Fruit fly (Drosophila melanogaster) whole organism, prepupa: ENCODE results near the gene CG31199.

Experiments used
- Blimp-1 ChIP-seq: fragments of 200-800 bp; sonication (Bioruptor generic); optimal IDR thresholded peaks from 3 replicates; lab custom pipeline; 2017; ENCODE audit warnings: missing biosample characterization, missing genetic modification characterization, mild to moderate bottlenecking, moderate library complexity, missing genetic modification reagents
- CG10631 ChIP-seq: fragments of 200-800 bp; sonication (Bioruptor generic); optimal IDR thresholded peaks from 2 replicates; lab custom pipeline; 2016; ENCODE audit warnings: missing biosample characterization, missing genetic modification characterization
- CG11294 ChIP-seq: fragments of 200-800 bp; sonication (Bioruptor generic); IDR thresholded peaks from 2 replicates; pipeline ENCODE4 v1.3.6; 2022; ENCODE audit warnings: missing biosample characterization, missing genetic modification characterization
- CG11902 ChIP-seq: fragments of 200-800 bp; sonication (Bioruptor generic); optimal IDR thresholded peaks from 3 replicates; lab custom pipeline; 2016; ENCODE audit warnings: missing biosample characterization, missing genetic modification characterization
- CG1621 ChIP-seq: fragments of 200-800 bp; sonication (Bioruptor generic); optimal IDR thresholded peaks from 3 replicates; lab custom pipeline; 2018; ENCODE audit warnings: missing biosample characterization, mild to moderate bottlenecking, missing genetic modification characterization
- CG16779 ChIP-seq: fragments of 200-800 bp; sonication (Bioruptor generic); optimal IDR thresholded peaks from 3 replicates; lab custom pipeline; 2017; ENCODE audit warnings: missing biosample characterization, mild to moderate bottlenecking, missing genetic modification characterization
- CG3032 ChIP-seq: fragments of 200-800 bp; optimal IDR thresholded peaks from 2 replicates; lab custom pipeline; 2019; ENCODE audit warnings: missing biosample characterization, mild to moderate bottlenecking, missing genetic modification characterization, moderate library complexity
- CG31627 ChIP-seq: fragments of 200-800 bp; sonication (Bioruptor generic); optimal IDR thresholded peaks from 3 replicates; lab custom pipeline; 2016; ENCODE audit warnings: missing biosample characterization, missing genetic modification characterization
- CG32006 ChIP-seq: fragments of 200-800 bp; sonication (Bioruptor generic); optimal IDR thresholded peaks from 3 replicates; lab custom pipeline; 2017; ENCODE audit warnings: missing biosample characterization, mild to moderate bottlenecking, missing genetic modification characterization
- CG34406 ChIP-seq: fragments of 200-800 bp; sonication (Bioruptor generic); optimal IDR thresholded peaks from 3 replicates; lab custom pipeline; 2016; ENCODE audit warnings: missing biosample characterization, missing genetic modification characterization
- CG6163 ChIP-seq: fragments of 200-800 bp; sonication (Bioruptor generic); IDR thresholded peaks from 3 replicates; pipeline ENCODE4 v1.3.6; 2022; ENCODE audit warnings: missing biosample characterization, missing genetic modification characterization
- CG6792 ChIP-seq: fragments of 200-800 bp; sonication (Bioruptor generic); optimal IDR thresholded peaks from 3 replicates; lab custom pipeline; 2016; ENCODE audit warnings: missing biosample characterization, missing genetic modification characterization
- CG6808 ChIP-seq: fragments of 200-800 bp; sonication (Bioruptor generic); optimal IDR thresholded peaks from 3 replicates; lab custom pipeline; 2017; ENCODE audit warnings: missing biosample characterization, missing genetic modification characterization, mild to moderate bottlenecking, moderate library complexity, missing genetic modification reagents
- CG7368 ChIP-seq: fragments of 200-800 bp; sonication (Bioruptor generic); optimal IDR thresholded peaks from 3 replicates; lab custom pipeline; 2016; ENCODE audit warnings: missing biosample characterization, missing genetic modification characterization
- CG8119 ChIP-seq: fragments of 200-800 bp; sonication (Bioruptor generic); IDR thresholded peaks from 3 replicates; pipeline ENCODE4 v1.3.6; 2022; ENCODE audit warnings: missing biosample characterization, missing genetic modification characterization
- CG8632 ChIP-seq: fragments of 200-800 bp; sonication (Bioruptor generic); optimal IDR thresholded peaks from 3 replicates; lab custom pipeline; 2016; ENCODE audit warnings: missing biosample characterization, missing genetic modification characterization
- CG9139 ChIP-seq: fragments of 200-800 bp; sonication (Bioruptor generic); optimal IDR thresholded peaks from 3 replicates; lab custom pipeline; 2017; ENCODE audit warnings: missing biosample characterization, mild to moderate bottlenecking, missing genetic modification characterization
- Eip75B ChIP-seq: fragments of 200-800 bp; sonication (Bioruptor generic); optimal IDR thresholded peaks from 3 replicates; lab custom pipeline; 2016; ENCODE audit warnings: missing biosample characterization, missing genetic modification characterization
- Eip78C ChIP-seq: fragments of 200-800 bp; sonication (Bioruptor generic); peaks from one replicate; lab custom pipeline; 2016; ENCODE audit warnings: missing biosample characterization, missing genetic modification characterization
- Ets21C ChIP-seq: fragments of 200-800 bp; sonication (Bioruptor generic); optimal IDR thresholded peaks from 3 replicates; lab custom pipeline; 2016; ENCODE audit warnings: missing biosample characterization, missing genetic modification characterization
- Ets96B ChIP-seq: fragments of 200-800 bp; optimal IDR thresholded peaks from 2 replicates; lab custom pipeline; 2019; ENCODE audit warnings: missing biosample characterization, mild to moderate bottlenecking, missing genetic modification characterization, moderate library complexity
- Gug ChIP-seq: fragments of 200-800 bp; sonication (Bioruptor generic); IDR thresholded peaks from 2 replicates; pipeline ENCODE4 v1.3.6; 2022; ENCODE audit warnings: missing biosample characterization, missing genetic modification characterization
- Hr38 ChIP-seq: sonication (Bioruptor generic); optimal IDR thresholded peaks from 2 replicates; lab custom pipeline; 2016; ENCODE audit warnings: missing biosample characterization, missing genetic modification characterization
- Hr39 ChIP-seq: fragments of 200-800 bp; sonication (Bioruptor generic); optimal IDR thresholded peaks from 2 replicates; lab custom pipeline; 2016; ENCODE audit warnings: missing biosample characterization, missing genetic modification characterization
- Lpt ChIP-seq: fragments of 200-800 bp; sonication (Bioruptor generic); optimal IDR thresholded peaks from 3 replicates; lab custom pipeline; 2016; ENCODE audit warnings: missing biosample characterization, missing genetic modification characterization
- Met ChIP-seq: fragments of 200-800 bp; sonication (Bioruptor generic); optimal IDR thresholded peaks from 3 replicates; lab custom pipeline; 2016; ENCODE audit warnings: missing biosample characterization, missing genetic modification characterization
- Smox ChIP-seq: fragments of 200-800 bp; sonication (Bioruptor generic); optimal IDR thresholded peaks from 3 replicates; lab custom pipeline; 2016; ENCODE audit warnings: missing biosample characterization, missing genetic modification characterization
- Sox102F ChIP-seq: fragments of 200-800 bp; sonication (Bioruptor generic); optimal IDR thresholded peaks from 2 replicates; lab custom pipeline; 2016; ENCODE audit warnings: missing biosample characterization, mild to moderate bottlenecking, missing genetic modification characterization
- Sox14 ChIP-seq: fragments of 200-800 bp; sonication (Bioruptor generic); optimal IDR thresholded peaks from 3 replicates; lab custom pipeline; 2016; ENCODE audit warnings: missing biosample characterization, missing genetic modification characterization
- achi ChIP-seq: fragments of 200-800 bp; sonication (Bioruptor generic); optimal IDR thresholded peaks from 3 replicates; lab custom pipeline; 2016; ENCODE audit warnings: missing biosample characterization, missing genetic modification characterization
- cyc ChIP-seq: fragments of 200-800 bp; sonication (Bioruptor generic); optimal IDR thresholded peaks from 3 replicates; lab custom pipeline; 2016; ENCODE audit warnings: missing biosample characterization, missing genetic modification characterization
- dac ChIP-seq: fragments of 200-800 bp; sonication (Bioruptor generic); optimal IDR thresholded peaks from 2 replicates; lab custom pipeline; 2017; ENCODE audit warnings: missing biosample characterization, mild to moderate bottlenecking, missing genetic modification characterization
- dsx ChIP-seq: fragments of 200-800 bp; optimal IDR thresholded peaks from 3 replicates; lab custom pipeline; 2019; ENCODE audit warnings: missing biosample characterization, mild to moderate bottlenecking, missing genetic modification characterization, moderate library complexity; ENCODE audit not compliant: poor library complexity, severe bottlenecking
- eg ChIP-seq: fragments of 200-800 bp; sonication (Bioruptor generic); IDR thresholded peaks from 3 replicates; pipeline ENCODE4 v1.3.6; 2022; ENCODE audit warnings: missing biosample characterization, missing genetic modification characterization
- esn ChIP-seq: fragments of 200-800 bp; sonication (Bioruptor generic); optimal IDR thresholded peaks from 2 replicates; lab custom pipeline; 2016; ENCODE audit warnings: missing biosample characterization, mild to moderate bottlenecking, missing genetic modification characterization, moderate library complexity
- fd59A ChIP-seq: fragments of 200-800 bp; sonication (Bioruptor generic); optimal IDR thresholded peaks from 2 replicates; lab custom pipeline; 2017; ENCODE audit warnings: missing biosample characterization, mild to moderate bottlenecking, missing genetic modification characterization, missing genetic modification reagents
- fd85E ChIP-seq: fragments of 200-800 bp; sonication (Bioruptor generic); optimal IDR thresholded peaks from 3 replicates; lab custom pipeline; 2016; ENCODE audit warnings: missing biosample characterization, missing genetic modification characterization
- fkh ChIP-seq: fragments of 200-800 bp; sonication (Bioruptor generic); optimal IDR thresholded peaks from 3 replicates; lab custom pipeline; 2017; ENCODE audit warnings: missing biosample characterization, mild to moderate bottlenecking, missing genetic modification characterization, moderate library complexity
- net ChIP-seq: fragments of 200-800 bp; sonication (Bioruptor generic); optimal IDR thresholded peaks from 3 replicates; lab custom pipeline; 2016; ENCODE audit warnings: missing biosample characterization, missing genetic modification characterization
- pdm3 ChIP-seq: fragments of 200-800 bp; sonication (Bioruptor generic); optimal IDR thresholded peaks from 3 replicates; lab custom pipeline; 2016; ENCODE audit warnings: missing biosample characterization, missing genetic modification characterization
- salr ChIP-seq, 2 experiments: fragments of 200-800 bp; sonication (Bioruptor generic); optimal IDR thresholded peaks; 3 replicates each; lab custom pipeline; 2016 to 2018; ENCODE audit warnings: missing biosample characterization in 2 of 2, missing genetic modification characterization in 2 of 2, mild to moderate bottlenecking in 1 of 2
- spab ChIP-seq: fragments of 200-800 bp; sonication (Bioruptor generic); optimal IDR thresholded peaks from 2 replicates; lab custom pipeline; 2017; ENCODE audit warnings: missing biosample characterization, mild to moderate bottlenecking, missing genetic modification characterization, missing genetic modification reagents
- svp ChIP-seq: fragments of 200-800 bp; sonication (Bioruptor generic); peaks from one replicate; lab custom pipeline; 2016; ENCODE audit warnings: missing biosample characterization, missing genetic modification characterization
- topi ChIP-seq: fragments of 200-800 bp; sonication (Bioruptor generic); optimal IDR thresholded peaks from 3 replicates; lab custom pipeline; 2016; ENCODE audit warnings: missing biosample characterization, missing genetic modification characterization
- vri ChIP-seq: fragments of 200-800 bp; sonication (Bioruptor generic); optimal IDR thresholded peaks from 3 replicates; lab custom pipeline; 2016; ENCODE audit warnings: missing biosample characterization, mild to moderate bottlenecking, missing genetic modification characterization

CG31199 gene

DNA sequence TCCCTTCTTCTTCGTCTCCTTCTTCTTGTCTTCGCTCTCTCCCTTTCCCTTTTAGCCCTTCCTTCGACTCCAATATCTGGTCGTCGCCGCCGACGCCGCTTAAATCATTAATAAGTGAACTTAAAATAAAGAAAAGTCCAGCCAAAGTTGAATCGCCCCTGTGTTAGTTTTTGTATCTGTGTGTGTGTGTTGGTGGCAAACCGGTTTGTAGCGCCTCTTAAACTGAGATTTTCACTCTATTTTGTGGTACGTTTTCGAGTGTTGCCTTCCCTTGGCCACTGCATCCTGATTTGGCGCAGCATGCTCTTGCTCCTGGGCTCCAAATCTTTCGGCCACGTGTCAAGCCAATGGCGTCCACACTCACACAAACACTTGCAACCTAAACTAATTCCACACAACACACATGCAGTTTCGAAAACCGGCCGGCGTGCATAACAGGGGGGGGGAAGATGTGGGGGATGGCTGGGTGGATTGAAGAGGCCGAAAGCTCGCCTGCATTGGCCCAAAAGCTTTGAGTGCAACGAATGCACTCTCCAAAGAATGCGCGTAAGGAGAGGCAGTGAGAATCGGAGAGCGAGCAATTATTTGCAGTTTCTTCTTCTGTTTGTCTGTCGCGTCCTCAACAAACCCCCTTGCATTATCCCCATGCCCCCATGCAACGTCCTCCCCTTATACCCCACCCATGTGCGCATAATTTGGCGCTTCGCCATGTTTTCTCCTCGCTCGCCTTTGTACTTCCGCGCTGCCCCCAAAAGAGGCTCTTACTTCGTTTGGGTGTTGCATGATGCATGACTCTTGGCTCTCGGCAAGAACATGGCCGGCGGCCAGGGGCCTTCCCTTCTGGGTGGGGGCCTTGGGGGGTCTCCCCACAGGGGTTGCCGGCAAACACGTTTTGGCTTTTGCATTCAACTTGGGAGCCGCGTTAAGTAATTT is 41.0 kb upstream of the CG31199 start (continued):
- TF ChIP-seq Eip75B (GFP tag; lab: Kevin White, UChicago), result no peak
- peak; percentile 50 for TF ChIP-seq svp
- peak; percentile 75; the same call in 2 of the 3 replicates for TF ChIP-seq eg (GFP tag; lab: Robert Waterston, UW)
- peak; percentile 70 for TF ChIP-seq Lpt (GFP tag; lab: Kevin White, UChicago)
- TF ChIP-seq CG6163 (GFP tag; lab: Robert Waterston, UW), result peak; percentile 76
- peak; percentile 25 for TF ChIP-seq CG32006
- TF ChIP-seq salr (GFP tag; optimal IDR thresholded peaks at IDR 0.05; lab: Kevin White, UChicago), result peak; percentile 40 to 56
- peak; percentile 67 for TF ChIP-seq dsx (GFP tag; lab: Kevin White, UChicago)
- peak; percentile 40 for TF ChIP-seq CG7368
- TF ChIP-seq Blimp-1 (GFP tag; lab: Kevin White, UChicago), result peak; percentile 67

DNA sequence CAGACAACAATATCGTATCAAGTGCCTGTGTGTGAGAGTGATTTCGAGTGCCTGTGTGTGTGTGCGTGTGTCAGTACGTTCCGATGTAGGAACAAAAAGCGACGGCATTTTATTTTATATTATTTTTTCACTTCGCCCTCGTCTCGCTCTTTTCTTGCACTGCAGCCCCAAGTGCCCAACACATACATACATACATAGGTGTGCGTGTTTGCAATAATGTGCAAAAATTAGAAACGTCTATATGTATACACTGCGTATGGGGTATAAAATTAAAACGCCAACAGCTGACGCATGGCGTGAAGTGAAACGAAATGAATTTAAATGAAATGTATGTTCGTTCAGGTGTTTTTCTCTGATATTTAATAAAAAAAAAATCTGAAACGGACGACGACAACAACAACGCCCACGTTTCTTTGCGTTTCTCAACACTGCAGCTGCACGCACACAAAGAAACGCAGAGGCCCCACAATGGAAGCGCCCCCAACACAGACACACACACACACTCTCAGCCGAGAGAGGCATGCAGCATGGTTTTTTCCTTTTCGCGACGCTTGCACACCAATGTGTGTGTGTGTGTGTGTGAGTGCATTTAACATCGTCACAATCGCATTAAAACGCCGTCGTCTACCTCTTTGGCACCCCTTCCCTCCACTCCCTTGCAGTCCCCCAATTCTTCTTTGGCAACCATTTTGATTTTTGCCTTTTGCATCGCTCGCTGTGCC is 40.2 kb upstream of the CG31199 start:
- TF ChIP-seq net (GFP tag; lab: Kevin White, UChicago), result peak; percentile 55
- no peak for TF ChIP-seq Blimp-1 (GFP tag; lab: Kevin White, UChicago)
- peak; percentile 43 for TF ChIP-seq Sox102F (GFP tag; lab: Kevin White, UChicago)
- peak; percentile 6; the same call in 1 of the 2 replicates for TF ChIP-seq CG11294 (GFP tag; lab: Robert Waterston, UW)
- peak; percentile 71 for TF ChIP-seq Eip75B (GFP tag; lab: Kevin White, UChicago)
- TF ChIP-seq fd59A, result peak; percentile 29
- peak; percentile 64 for TF ChIP-seq vri (GFP tag; lab: Kevin White, UChicago)
- TF ChIP-seq Smox (GFP tag; lab: Kevin White, UChicago), result peak; percentile 55
- peak; percentile 54; the same call in 1 of the 3 replicates for TF ChIP-seq eg (GFP tag; lab: Robert Waterston, UW)
- peak; percentile 38 for TF ChIP-seq spab
- no peak for TF ChIP-seq fd85E (GFP tag; lab: Kevin White, UChicago)
- peak; percentile 62 for TF ChIP-seq achi
- peak in 1 of 2 experiments; percentile 42 for TF ChIP-seq salr (GFP tag; optimal IDR thresholded peaks at IDR 0.05; lab: Kevin White, UChicago)
- TF ChIP-seq CG8632 (GFP tag; lab: Kevin White, UChicago), result peak; percentile 38
- TF ChIP-seq CG11902, result no peak
- peak; percentile 71 for TF ChIP-seq esn
- TF ChIP-seq CG6808, result peak; percentile 67
- TF ChIP-seq Ets21C, result peak; percentile 48
- TF ChIP-seq Sox14 (GFP tag; lab: Kevin White, UChicago), result peak; percentile 85
- peak; percentile 24 for TF ChIP-seq cyc (GFP tag; lab: Kevin White, UChicago)
- TF ChIP-seq CG8119, result peak; percentile 48; the same call in 2 of the 3 replicates
- peak; percentile 85 for TF ChIP-seq Eip78C (GFP tag; lab: Kevin White, UChicago)
- TF ChIP-seq CG31627 (GFP tag; lab: Kevin White, UChicago), result peak; percentile 32
- TF ChIP-seq CG10631 (GFP tag; lab: Kevin White, UChicago), result peak; percentile 64
- peak; percentile 62 for TF ChIP-seq Ets96B
- peak; percentile 59 for TF ChIP-seq pdm3 (GFP tag; lab: Kevin White, UChicago)
- TF ChIP-seq CG34406 (GFP tag; lab: Kevin White, UChicago), result peak; percentile 46
- TF ChIP-seq CG1621, result no peak
- TF ChIP-seq CG6792, result peak; percentile 56
- peak; percentile 26 for TF ChIP-seq CG3032 (tag; lab: Kevin White, UChicago)
- no peak for TF ChIP-seq Hr38 (GFP tag; lab: Kevin White, UChicago)
- peak; percentile 74 for TF ChIP-seq CG6163 (GFP tag; lab: Robert Waterston, UW)
- TF ChIP-seq dac (GFP tag; lab: Kevin White, UChicago), result peak; percentile 1
- TF ChIP-seq Gug (GFP tag; lab: Robert Waterston, UW), result no peak
- TF ChIP-seq Lpt (GFP tag; lab: Kevin White, UChicago), result peak; percentile 69
- TF ChIP-seq topi (GFP tag; lab: Kevin White, UChicago), result peak; percentile 43
- TF ChIP-seq Met (GFP tag; lab: Kevin White, UChicago), result peak; percentile 54
- peak; percentile 24 for TF ChIP-seq Hr39 (GFP tag; lab: Kevin White, UChicago)
- no peak for TF ChIP-seq fkh (GFP tag; lab: Kevin White, UChicago)
- TF ChIP-seq dsx (GFP tag; lab: Kevin White, UChicago), result peak; percentile 35
- TF ChIP-seq CG16779 (tag; lab: Kevin White, UChicago), result peak; percentile 38
- TF ChIP-seq CG9139 (GFP tag; lab: Kevin White, UChicago), result peak; percentile 29
